Worm (Caenorhabditis elegans) whole organism, young adult: ENCODE results near the gene T25B9.3.

Experiments
- bed-1 ChIP-seq: fragments of 200-800 bp; sonication (Bioruptor generic); IDR thresholded peaks from 2 replicates; pipeline ENCODE4 v1.3.6; 2022; ENCODE audit warnings: missing genetic modification reagents, missing genetic modification characterization, missing compliant biosample characterization
- lsy-27 ChIP-seq: sonication (generic microtip); optimal IDR thresholded peaks from 2 replicates; lab custom pipeline; 2017; ENCODE audit warnings: missing genetic modification characterization, mild to moderate bottlenecking, missing compliant biosample characterization, antibody characterized with exemption, missing genotype, borderline replicate concordance; ENCODE audit not compliant: insufficient read depth
- pha-4 ChIP-seq: fragments of 150-350 bp; sonication (generic microtip); optimal IDR thresholded peaks from 2 replicates; lab custom pipeline; 2014; ENCODE audit warnings: missing biosample characterization, missing genetic modification reagents, missing genetic modification characterization

DNA sequence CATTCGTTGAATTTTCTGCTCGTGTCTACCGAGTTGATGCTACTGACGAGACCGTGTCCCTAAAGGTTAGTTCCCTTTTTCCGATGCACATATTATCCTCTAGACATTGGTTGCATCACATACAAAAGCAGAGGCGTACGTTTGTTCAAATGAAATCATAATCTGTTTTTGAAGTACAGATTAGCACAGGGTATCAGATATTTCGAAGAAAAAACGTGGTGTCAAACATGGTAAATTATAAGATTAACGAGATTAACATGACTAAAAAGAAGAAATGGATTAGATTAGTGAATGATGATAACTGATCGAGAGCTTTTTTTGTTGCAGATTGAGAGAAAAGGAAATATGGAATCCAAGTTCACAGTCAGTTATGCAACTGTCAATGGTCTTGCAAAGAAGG is 25.7 kb upstream of the T25B9.3 start:
- TF ChIP-seq lsy-27 (tag; lab: Kevin White, UChicago), result no peak
- no peak for TF ChIP-seq bed-1
- TF ChIP-seq pha-4 (tag; lab: Kevin White, UChicago), result no peak
